Fruit fly (Drosophila melanogaster) whole organism, embryonic: ENCODE measurements around the gene CG14511.

Experiments used
- Aef1 ChIP-seq: fragments of 200-800 bp; sonication (Bioruptor generic); IDR thresholded peaks from 3 replicates; pipeline ENCODE4 v1.3.6; 2022; ENCODE audit warnings: missing biosample characterization, missing genetic modification characterization
- BtbVII ChIP-seq: fragments of 200-800 bp; sonication (Bioruptor generic); optimal IDR thresholded peaks from 3 replicates; lab custom pipeline; 2017; ENCODE audit warnings: missing biosample characterization, mild to moderate bottlenecking, missing genetic modification characterization
- CG10462 ChIP-seq: fragments of 200-800 bp; sonication (Bioruptor generic); optimal IDR thresholded peaks from 2 replicates; lab custom pipeline; 2016; ENCODE audit warnings: missing biosample characterization, missing genetic modification characterization
- CG11560 ChIP-seq: fragments of 200-800 bp; sonication (Bioruptor generic); IDR thresholded peaks from 3 replicates; pipeline ENCODE4 v1.3.6; 2022; ENCODE audit warnings: missing biosample characterization, missing genetic modification characterization
- CG12659 ChIP-seq: fragments of 200-800 bp; sonication (Bioruptor generic); optimal IDR thresholded peaks from 3 replicates; lab custom pipeline; 2017; ENCODE audit warnings: mild to moderate bottlenecking, missing biosample characterization, missing genetic modification reagents, missing genetic modification characterization
- CG13894 ChIP-seq: fragments of 200-800 bp; sonication (Bioruptor generic); optimal IDR thresholded peaks from 3 replicates; lab custom pipeline; 2018; ENCODE audit warnings: missing biosample characterization, mild to moderate bottlenecking, missing genetic modification characterization, moderate library complexity
- CG14050 ChIP-seq: fragments of 200-800 bp; sonication (Bioruptor generic); IDR thresholded peaks from 3 replicates; pipeline ENCODE4 v1.3.6; 2022; ENCODE audit warnings: missing biosample characterization, missing genetic modification characterization
- CG16863 ChIP-seq: fragments of 200-800 bp; sonication (Bioruptor generic); optimal IDR thresholded peaks from 3 replicates; lab custom pipeline; 2016; ENCODE audit warnings: missing biosample characterization, missing genetic modification characterization
- CG17361 ChIP-seq: fragments of 200-800 bp; sonication (Bioruptor generic); IDR thresholded peaks from 3 replicates; pipeline ENCODE4 v1.3.6; 2022; ENCODE audit warnings: missing biosample characterization, missing genetic modification characterization
- CG1832 ChIP-seq: fragments of 200-800 bp; sonication (Bioruptor generic); optimal IDR thresholded peaks from 2 replicates; lab custom pipeline; 2017; ENCODE audit warnings: missing biosample characterization, mild to moderate bottlenecking, missing genetic modification characterization, inconsistent platforms
- CG18476 ChIP-seq: fragments of 200-800 bp; sonication (Bioruptor generic); optimal IDR thresholded peaks from 2 replicates; lab custom pipeline; 2016; ENCODE audit warnings: missing biosample characterization, mild to moderate bottlenecking, missing genetic modification characterization
- CG32767 ChIP-seq: fragments of 200-800 bp; sonication (Bioruptor generic); IDR thresholded peaks from 2 replicates; pipeline ENCODE4 v1.3.6; 2022; ENCODE audit warnings: missing biosample characterization, missing genetic modification characterization
- CG3281 ChIP-seq: fragments of 200-800 bp; sonication (Bioruptor generic); optimal IDR thresholded peaks from 3 replicates; lab custom pipeline; 2017; ENCODE audit warnings: missing biosample characterization, mild to moderate bottlenecking, missing genetic modification characterization
- CG33213 ChIP-seq: fragments of 200-800 bp; sonication (Bioruptor generic); optimal IDR thresholded peaks from 3 replicates; lab custom pipeline; 2016; ENCODE audit warnings: missing biosample characterization, missing genetic modification characterization
- CG4328 ChIP-seq: fragments of 200-800 bp; sonication (Bioruptor generic); optimal IDR thresholded peaks from 3 replicates; lab custom pipeline; 2017; ENCODE audit warnings: missing biosample characterization, missing genetic modification reagents, missing genetic modification characterization
- CG43689 ChIP-seq: fragments of 200-800 bp; sonication (Bioruptor generic); IDR thresholded peaks from 2 replicates; pipeline ENCODE4 v1.3.6; 2022; ENCODE audit warnings: missing biosample characterization, missing genetic modification characterization
- CG4854 ChIP-seq: fragments of 200-800 bp; sonication (Bioruptor generic); optimal IDR thresholded peaks from 2 replicates; lab custom pipeline; 2016; ENCODE audit warnings: missing biosample characterization, missing genetic modification characterization, inconsistent platforms
- CG7928 ChIP-seq: fragments of 200-800 bp; sonication (Bioruptor generic); optimal IDR thresholded peaks from 2 replicates; lab custom pipeline; 2017; ENCODE audit warnings: missing biosample characterization, mild to moderate bottlenecking, missing genetic modification characterization
- CG8944 ChIP-seq: fragments of 200-800 bp; sonication (Bioruptor generic); optimal IDR thresholded peaks from 3 replicates; lab custom pipeline; 2016; ENCODE audit warnings: missing biosample characterization, missing genetic modification characterization
- CG9797 ChIP-seq: fragments of 200-800 bp; sonication (Bioruptor generic); optimal IDR thresholded peaks from 3 replicates; lab custom pipeline; 2018; ENCODE audit warnings: missing biosample characterization, mild to moderate bottlenecking, missing genetic modification characterization
- Chrac-16 ChIP-seq: fragments of 200-800 bp; sonication (Bioruptor generic); optimal IDR thresholded peaks from 3 replicates; lab custom pipeline; 2016; ENCODE audit warnings: missing biosample characterization, missing genetic modification characterization
- Dip3 ChIP-seq: fragments of 200-800 bp; sonication (Bioruptor generic); optimal IDR thresholded peaks from 3 replicates; lab custom pipeline; 2016; ENCODE audit warnings: missing biosample characterization, missing genetic modification characterization
- Doc2 ChIP-seq: fragments of 200-800 bp; sonication (Bioruptor generic); IDR thresholded peaks from 2 replicates; pipeline ENCODE4 v1.3.6; 2022; ENCODE audit warnings: missing biosample characterization, missing genetic modification characterization
- E2f1 ChIP-seq: fragments of 200-800 bp; sonication (Bioruptor generic); IDR thresholded peaks from 2 replicates; pipeline ENCODE4 v1.3.6; 2022; ENCODE audit warnings: missing biosample characterization, missing genetic modification characterization
- Fer2 ChIP-seq: fragments of 200-800 bp; sonication (Bioruptor generic); optimal IDR thresholded peaks from 2 replicates; lab custom pipeline; 2018; ENCODE audit warnings: missing biosample characterization, mild to moderate bottlenecking, missing genetic modification characterization, moderate library complexity
- Gsc ChIP-seq: fragments of 200-800 bp; sonication (Bioruptor generic); IDR thresholded peaks from 2 replicates; pipeline ENCODE4 v1.3.6; 2022; ENCODE audit warnings: missing biosample characterization, missing genetic modification characterization
- Hey ChIP-seq: fragments of 200-800 bp; sonication (Bioruptor generic); optimal IDR thresholded peaks from 3 replicates; lab custom pipeline; 2018; ENCODE audit warnings: missing biosample characterization, mild to moderate bottlenecking, missing genetic modification characterization
- Lhr ChIP-seq: fragments of 200-800 bp; sonication (Bioruptor generic); optimal IDR thresholded peaks from 3 replicates; lab custom pipeline; 2017; ENCODE audit warnings: mild to moderate bottlenecking, missing biosample characterization, missing genetic modification reagents, missing genetic modification characterization
- Lim3 ChIP-seq: fragments of 200-800 bp; sonication (Bioruptor generic); IDR thresholded peaks from 2 replicates; pipeline ENCODE4 v1.3.6; 2022; ENCODE audit warnings: missing biosample characterization, missing genetic modification characterization
- MBD-R2 ChIP-seq: fragments of 200-800 bp; sonication (Bioruptor generic); IDR thresholded peaks from 2 replicates; pipeline ENCODE4 v1.3.6; 2022; ENCODE audit warnings: missing biosample characterization, missing genetic modification characterization
- MESR4 ChIP-seq: fragments of 200-800 bp; sonication (Bioruptor generic); optimal IDR thresholded peaks from 2 replicates; lab custom pipeline; 2018; ENCODE audit warnings: missing biosample characterization, mild to moderate bottlenecking, missing genetic modification characterization, moderate library complexity
- Myb ChIP-seq: fragments of 200-800 bp; sonication (Bioruptor generic); optimal IDR thresholded peaks from 2 replicates; lab custom pipeline; 2016; ENCODE audit warnings: missing biosample characterization, missing genetic modification characterization
- Ptx1 ChIP-seq: fragments of 200-800 bp; sonication (Bioruptor generic); IDR thresholded peaks from 2 replicates; pipeline ENCODE4 v1.3.6; 2022; ENCODE audit warnings: missing biosample characterization, missing genetic modification characterization
- Sry-β ChIP-seq: fragments of 200-800 bp; sonication (Bioruptor generic); optimal IDR thresholded peaks from 2 replicates; lab custom pipeline; 2018; ENCODE audit warnings: missing biosample characterization, mild to moderate bottlenecking, missing genetic modification characterization, moderate library complexity
- ac ChIP-seq: fragments of 200-800 bp; sonication (Bioruptor generic); optimal IDR thresholded peaks from 3 replicates; lab custom pipeline; 2017; ENCODE audit warnings: missing biosample characterization, mild to moderate bottlenecking, missing genetic modification characterization
- bab2 ChIP-seq: fragments of 200-800 bp; sonication (Bioruptor generic); optimal IDR thresholded peaks from 2 replicates; lab custom pipeline; 2016; ENCODE audit warnings: missing biosample characterization, missing genetic modification characterization
- cato ChIP-seq: fragments of 200-800 bp; sonication (Bioruptor generic); optimal IDR thresholded peaks from 2 replicates; lab custom pipeline; 2016; ENCODE audit warnings: missing biosample characterization, missing genetic modification characterization, borderline replicate concordance
- dimm ChIP-seq: fragments of 200-800 bp; sonication (Bioruptor generic); IDR thresholded peaks from 2 replicates; pipeline ENCODE4 v1.3.6; 2022; ENCODE audit warnings: missing biosample characterization, missing genetic modification characterization
- ewg ChIP-seq: fragments of 200-800 bp; sonication (Bioruptor generic); optimal IDR thresholded peaks from 3 replicates; lab custom pipeline; 2017; ENCODE audit warnings: mild to moderate bottlenecking, missing biosample characterization, missing genetic modification reagents, missing genetic modification characterization
- fd64A ChIP-seq: fragments of 200-800 bp; sonication (Bioruptor generic); optimal IDR thresholded peaks from 3 replicates; lab custom pipeline; 2018; ENCODE audit warnings: missing biosample characterization, mild to moderate bottlenecking, missing genetic modification characterization
- gem ChIP-seq: fragments of 200-800 bp; sonication (Bioruptor generic); optimal IDR thresholded peaks from 2 replicates; lab custom pipeline; 2019; ENCODE audit warnings: missing biosample characterization, mild to moderate bottlenecking, missing genetic modification characterization, moderate library complexity
- pum ChIP-seq: fragments of 200-800 bp; sonication (Bioruptor generic); optimal IDR thresholded peaks from 2 replicates; lab custom pipeline; 2016; ENCODE audit warnings: missing biosample characterization, missing genetic modification characterization
- rib ChIP-seq: fragments of 200-800 bp; sonication (Bioruptor generic); IDR thresholded peaks from 2 replicates; pipeline ENCODE4 v1.3.6; 2022; ENCODE audit warnings: missing biosample characterization, missing genetic modification characterization
- sima ChIP-seq: fragments of 200-800 bp; sonication (Bioruptor generic); optimal IDR thresholded peaks from 2 replicates; lab custom pipeline; 2016; ENCODE audit warnings: missing biosample characterization, missing genetic modification characterization
- sob ChIP-seq: fragments of 200-800 bp; sonication (Bioruptor generic); IDR thresholded peaks from 2 replicates; pipeline ENCODE4 v1.3.6; 2022; ENCODE audit warnings: missing biosample characterization, missing genetic modification characterization
- sqz ChIP-seq: fragments of 200-800 bp; sonication (Bioruptor generic); optimal IDR thresholded peaks from 3 replicates; lab custom pipeline; 2018; ENCODE audit warnings: missing biosample characterization, mild to moderate bottlenecking, missing genetic modification characterization
- tgo ChIP-seq: fragments of 200-800 bp; sonication (Bioruptor generic); IDR thresholded peaks from 3 replicates; pipeline ENCODE4 v1.3.6; 2022; ENCODE audit warnings: missing biosample characterization, missing genetic modification characterization
- trh ChIP-seq: fragments of 200-800 bp; sonication (Bioruptor generic); optimal IDR thresholded peaks from 2 replicates; lab custom pipeline; 2016; ENCODE audit warnings: missing biosample characterization, missing genetic modification characterization
- z ChIP-seq: fragments of 200-800 bp; sonication (Bioruptor generic); IDR thresholded peaks from 3 replicates; pipeline ENCODE4 v1.3.6; 2022; ENCODE audit warnings: missing biosample characterization, missing genetic modification characterization

Gene CG14511

DNA sequence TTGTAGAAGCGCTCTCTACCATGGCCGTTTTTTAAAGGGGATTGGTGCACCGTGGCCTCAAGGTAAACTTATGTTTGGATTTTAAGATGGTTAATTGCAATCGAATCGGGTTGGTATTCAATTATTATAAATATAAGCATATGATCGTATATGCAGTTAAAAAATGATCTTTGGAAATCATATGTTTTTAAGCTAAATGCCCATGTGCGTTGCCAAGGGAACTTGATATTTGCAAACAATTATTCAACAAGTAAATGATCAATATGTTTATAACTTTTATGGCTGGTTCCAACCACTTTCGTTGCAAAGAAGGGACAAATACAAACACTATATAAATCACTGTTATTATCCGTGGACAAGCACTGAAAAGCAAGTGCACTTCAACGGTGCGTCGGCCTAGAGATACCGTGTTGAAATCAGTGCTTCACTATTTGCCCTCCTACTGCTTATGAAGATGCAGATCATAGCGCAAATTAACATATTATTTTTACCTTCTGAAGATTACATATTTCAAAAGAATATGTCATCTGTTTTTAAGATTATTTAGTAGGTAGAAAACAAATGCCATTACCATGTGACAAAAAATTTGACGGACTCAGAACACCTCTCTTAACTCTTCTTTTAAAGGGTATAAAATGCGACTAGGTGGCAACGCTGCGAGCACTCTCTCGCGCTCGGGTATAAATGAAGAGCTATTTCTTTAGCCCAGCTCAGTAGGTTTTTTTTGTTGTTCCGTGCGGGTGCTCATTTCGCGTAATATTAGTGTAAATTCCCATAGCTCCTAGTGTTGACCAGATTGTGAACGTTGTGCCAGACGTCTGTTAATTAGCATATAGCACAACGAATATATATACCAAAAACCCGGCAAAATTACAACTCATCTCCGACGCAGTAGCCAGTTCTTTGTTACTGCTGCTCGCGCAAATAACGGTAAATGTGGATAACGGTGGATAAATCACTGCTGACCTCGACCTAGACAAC lies 11.0 kb upstream of the CG14511 start, which contains the start of gene rdog (continued):
- TF ChIP-seq Lhr (GFP tag; lab: Kevin White, UChicago) = peak; percentile 34
- no peak for TF ChIP-seq fd64A (GFP tag; lab: Kevin White, UChicago)
- TF ChIP-seq CG10462 (GFP tag; lab: Kevin White, UChicago) = peak; percentile 75
- peak; percentile 80 for TF ChIP-seq Dip3 (GFP tag; lab: Kevin White, UChicago)
- no peak for TF ChIP-seq CG11560 (tag; lab: Robert Waterston, UW)
- peak; percentile 84 for TF ChIP-seq CG3281 (GFP tag; lab: Kevin White, UChicago)
- TF ChIP-seq CG9797 = no peak
- peak; percentile 3 for TF ChIP-seq MESR4
- TF ChIP-seq cato = peak; percentile 54
- peak; percentile 59 for TF ChIP-seq Ptx1
- TF ChIP-seq ewg = peak; percentile 37
- TF ChIP-seq bab2 (GFP tag; lab: Kevin White, UChicago) = no peak
- peak; percentile 42 for TF ChIP-seq MBD-R2
- no peak for TF ChIP-seq CG43689 (GFP tag; lab: Robert Waterston, UW)
- peak; percentile 86 for TF ChIP-seq gem (tag; lab: Kevin White, UChicago)
- peak; percentile 85 for TF ChIP-seq CG18476 (GFP tag; lab: Kevin White, UChicago)
- peak; percentile 27; the same call in 1 of the 2 replicates for TF ChIP-seq rib (GFP tag; lab: Robert Waterston, UW)
- peak; percentile 63 for TF ChIP-seq BtbVII (GFP tag; lab: Kevin White, UChicago)
- TF ChIP-seq CG12659 (GFP tag; lab: Kevin White, UChicago) = peak; percentile 81
- TF ChIP-seq CG33213 (GFP tag; lab: Kevin White, UChicago) = peak; percentile 72
- peak; percentile 83 for TF ChIP-seq CG16863
- TF ChIP-seq CG1832 (GFP tag; lab: Kevin White, UChicago) = no peak
- peak; percentile 83 for TF ChIP-seq pum (GFP tag; lab: Kevin White, UChicago)
- peak; percentile 68 for TF ChIP-seq CG8944
- TF ChIP-seq CG32767 = peak; percentile 65; the same call in 1 of the 2 replicates
- peak; percentile 41; the same call in 1 of the 3 replicates for TF ChIP-seq CG14050
- TF ChIP-seq CG4328 (GFP tag; lab: Kevin White, UChicago) = peak; percentile 24
- TF ChIP-seq dimm (GFP tag; lab: Robert Waterston, UW) = no peak
- TF ChIP-seq sob = peak; percentile 60
- TF ChIP-seq Hey = no peak
- TF ChIP-seq z (GFP tag; lab: Robert Waterston, UW) = no peak; the same call in 2 of the 3 replicates
- TF ChIP-seq Fer2 (tag; lab: Kevin White, UChicago) = peak; percentile 48
- no peak for TF ChIP-seq sima (GFP tag; lab: Kevin White, UChicago)
- TF ChIP-seq CG13894 (tag; lab: Kevin White, UChicago) = peak; percentile 89
- peak; percentile 84 for TF ChIP-seq Chrac-16 (GFP tag; lab: Kevin White, UChicago)
- no peak; the same call in 1 of the 2 replicates for TF ChIP-seq Gsc (GFP tag; lab: Robert Waterston, UW)
- peak; percentile 74 for TF ChIP-seq CG4854 (GFP tag; lab: Kevin White, UChicago)
- TF ChIP-seq CG7928 (GFP tag; lab: Kevin White, UChicago) = peak; percentile 30
- peak; percentile 55 for TF ChIP-seq Myb (GFP tag; lab: Kevin White, UChicago)
- TF ChIP-seq tgo (GFP tag; lab: Robert Waterston, UW) = peak; percentile 64
- TF ChIP-seq trh (GFP tag; lab: Kevin White, UChicago) = no peak
- TF ChIP-seq Sry-β = peak; percentile 24
- TF ChIP-seq Lim3 (GFP tag; lab: Robert Waterston, UW) = 0 out of 2 replicates have a peak, but pooled peaks have one; percentile 9
- TF ChIP-seq Doc2 = no peak
- peak; percentile 88 for TF ChIP-seq CG17361 (GFP tag; lab: Robert Waterston, UW)
- peak; percentile 38 for TF ChIP-seq sqz (GFP tag; lab: Kevin White, UChicago)
- TF ChIP-seq E2f1 (GFP tag; lab: Robert Waterston, UW) = no peak; the same call in 1 of the 2 replicates
- peak; percentile 66 for TF ChIP-seq ac (GFP tag; lab: Kevin White, UChicago)
- TF ChIP-seq Aef1 (GFP tag; lab: Robert Waterston, UW) = peak; percentile 42; the same call in 1 of the 3 replicates
